Worm (Caenorhabditis elegans) whole organism, early embryonic: Measurements from ENCODE around the gene cpg-4.

Experiments used
- B0310.2 ChIP-seq: sonication (generic microtip); optimal IDR thresholded peaks from 2 replicates; lab custom pipeline; 2016; ENCODE audit warnings: mild to moderate bottlenecking, missing genetic modification characterization, missing compliant biosample characterization
- F13C5.2 ChIP-seq: sonication (generic microtip); optimal IDR thresholded peaks from 2 replicates; lab custom pipeline; 2017; ENCODE audit warnings: mild to moderate bottlenecking, missing genetic modification characterization, inconsistent platforms, missing compliant biosample characterization
- ama-1 ChIP-seq: fragments of 150-350 bp; optimal IDR thresholded peaks from 2 replicates; lab custom pipeline; 2014
- ceh-13 ChIP-seq: fragments of 200-800 bp; sonication (Bioruptor generic); optimal IDR thresholded peaks from 2 replicates; lab custom pipeline; 2018; ENCODE audit warnings: mild to moderate bottlenecking, missing genetic modification characterization, missing compliant biosample characterization
- ceh-36 ChIP-seq: sonication (generic microtip); optimal IDR thresholded peaks from 2 replicates; lab custom pipeline; 2016; ENCODE audit warnings: missing genetic modification characterization, inconsistent platforms, missing compliant biosample characterization
- ets-7 ChIP-seq: sonication (generic microtip); optimal IDR thresholded peaks from 2 replicates; lab custom pipeline; 2016; ENCODE audit warnings: missing genotype, missing genetic modification characterization, missing compliant biosample characterization
- flt-1 ChIP-seq: fragments of 200-800 bp; sonication (Bioruptor generic); IDR thresholded peaks from 2 replicates; pipeline ENCODE4 v1.3.6; 2022; ENCODE audit warnings: missing genetic modification characterization, missing compliant biosample characterization
- hmbx-1 ChIP-seq: sonication (generic microtip); optimal IDR thresholded peaks from 2 replicates; lab custom pipeline; 2016; ENCODE audit warnings: mild to moderate bottlenecking, missing genetic modification characterization, missing compliant biosample characterization
- hnd-1 ChIP-seq: sonication (generic microtip); optimal IDR thresholded peaks from 2 replicates; lab custom pipeline; 2016; ENCODE audit warnings: missing genetic modification characterization, missing compliant biosample characterization
- scrt-1 ChIP-seq: fragments of 200-800 bp; sonication (Bioruptor generic); IDR thresholded peaks from 2 replicates; pipeline ENCODE4 v1.3.6; 2022; ENCODE audit warnings: missing genetic modification characterization, missing compliant biosample characterization
- sea-1 ChIP-seq: fragments of 200-800 bp; sonication (Bioruptor generic); conservative IDR thresholded peaks from 2 replicates; pipeline ENCODE4 v1.3.6; 2022; ENCODE audit warnings: missing genetic modification characterization, missing compliant biosample characterization
- tbx-11 ChIP-seq: fragments of 200-800 bp; sonication (Bioruptor generic); IDR thresholded peaks from 2 replicates; pipeline ENCODE4 v1.3.6; 2022; ENCODE audit warnings: missing genetic modification characterization, missing compliant biosample characterization
- tbx-37 ChIP-seq: fragments of 200-800 bp; sonication (Bioruptor generic); conservative IDR thresholded peaks from 2 replicates; pipeline ENCODE4 v1.3.6; 2022; ENCODE audit warnings: missing genetic modification reagents, missing genetic modification characterization, missing compliant biosample characterization

ce11 chrV:5972582-5972981 is 23.6 kb upstream of the cpg-4 start:
- no peak for TF ChIP-seq ama-1 (lab: Kevin White, UChicago)
- TF ChIP-seq flt-1, result no peak
- TF ChIP-seq tbx-11, result no peak
- no peak for TF ChIP-seq ets-7 (tag; lab: Kevin White, UChicago)
- no peak for TF ChIP-seq F13C5.2 (tag; lab: Kevin White, UChicago)
- TF ChIP-seq hmbx-1, result no peak
- TF ChIP-seq ceh-36 (tag; lab: Kevin White, UChicago), result no peak
- TF ChIP-seq tbx-37 (GFP tag; lab: Robert Waterston, UW), result no peak
- TF ChIP-seq ceh-13 (GFP tag; lab: Kevin White, UChicago), result no peak
- no peak for TF ChIP-seq scrt-1 (GFP tag; lab: Robert Waterston, UW)
- TF ChIP-seq hnd-1 (tag; lab: Kevin White, UChicago), result no peak
- TF ChIP-seq sea-1 (GFP tag; lab: Robert Waterston, UW), result no peak
- TF ChIP-seq B0310.2 (tag; lab: Kevin White, UChicago), result no peak
